Fruit fly (Drosophila melanogaster) whole organism, embryonic: ENCODE data around the gene dbe.

ENCODE experiments used
- ATbp ChIP-seq: fragments of 200-800 bp; sonication (Bioruptor generic); optimal IDR thresholded peaks from 2 replicates; lab custom pipeline; 2017; ENCODE audit warnings: missing biosample characterization, mild to moderate bottlenecking, missing genetic modification characterization, missing genetic modification reagents
- Ada2b ChIP-seq: fragments of 200-800 bp; sonication (Bioruptor generic); IDR thresholded peaks from 2 replicates; pipeline ENCODE4 v1.3.6; 2022; ENCODE audit warnings: missing biosample characterization, missing genetic modification characterization
- Bdp1 ChIP-seq: fragments of 200-800 bp; sonication (Bioruptor generic); optimal IDR thresholded peaks from 3 replicates; lab custom pipeline; 2016; ENCODE audit warnings: missing biosample characterization, missing genetic modification characterization
- Blimp-1 ChIP-seq: fragments of 200-800 bp; sonication (Bioruptor generic); optimal IDR thresholded peaks from 3 replicates; lab custom pipeline; 2018; ENCODE audit warnings: missing biosample characterization, missing genetic modification characterization, mild to moderate bottlenecking, moderate library complexity, missing genetic modification reagents
- CG10147 ChIP-seq: fragments of 200-800 bp; sonication (Bioruptor generic); optimal IDR thresholded peaks from 2 replicates; lab custom pipeline; 2019; ENCODE audit warnings: missing biosample characterization, mild to moderate bottlenecking, missing genetic modification characterization, moderate library complexity
- CG10209 ChIP-seq: fragments of 200-800 bp; sonication (Bioruptor generic); optimal IDR thresholded peaks from 3 replicates; lab custom pipeline; 2017; ENCODE audit warnings: missing biosample characterization, mild to moderate bottlenecking, missing genetic modification characterization, missing genetic modification reagents
- CG1024 ChIP-seq: fragments of 200-800 bp; sonication (Bioruptor generic); IDR thresholded peaks from 2 replicates; pipeline ENCODE4 v1.3.6; 2022; ENCODE audit warnings: missing biosample characterization, missing genetic modification characterization
- CG10267 ChIP-seq: fragments of 200-800 bp; sonication (Bioruptor generic); optimal IDR thresholded peaks from 2 replicates; lab custom pipeline; 2018; ENCODE audit warnings: missing biosample characterization, mild to moderate bottlenecking, missing genetic modification characterization, moderate library complexity
- CG10366 ChIP-seq: fragments of 200-800 bp; sonication (Bioruptor generic); IDR thresholded peaks from 2 replicates; pipeline ENCODE4 v1.3.6; 2022; ENCODE audit warnings: missing biosample characterization, missing genetic modification characterization
- CG10654 ChIP-seq: fragments of 200-800 bp; sonication (Bioruptor generic); optimal IDR thresholded peaks from 2 replicates; lab custom pipeline; 2016; ENCODE audit warnings: missing biosample characterization, missing genetic modification characterization
- CG13123 ChIP-seq: fragments of 200-800 bp; sonication (Bioruptor generic); optimal IDR thresholded peaks from 2 replicates; lab custom pipeline; 2016; ENCODE audit warnings: missing biosample characterization, missing genetic modification characterization
- CG1602 ChIP-seq: fragments of 200-800 bp; sonication (Bioruptor generic); optimal IDR thresholded peaks from 3 replicates; lab custom pipeline; 2016; ENCODE audit warnings: missing biosample characterization, missing genetic modification characterization
- CG1603 ChIP-seq: fragments of 200-800 bp; sonication (Bioruptor generic); optimal IDR thresholded peaks from 2 replicates; lab custom pipeline; 2019; ENCODE audit warnings: missing biosample characterization, mild to moderate bottlenecking, missing genetic modification characterization, moderate library complexity
- CG17328 ChIP-seq: fragments of 200-800 bp; sonication (Bioruptor generic); IDR thresholded peaks from 2 replicates; pipeline ENCODE4 v1.3.6; 2022; ENCODE audit warnings: missing biosample characterization, missing genetic modification characterization
- CG17361 ChIP-seq: fragments of 200-800 bp; sonication (Bioruptor generic); IDR thresholded peaks from 3 replicates; pipeline ENCODE4 v1.3.6; 2022; ENCODE audit warnings: missing biosample characterization, missing genetic modification characterization
- CG2129 ChIP-seq: fragments of 200-800 bp; sonication (Bioruptor generic); IDR thresholded peaks from 2 replicates; pipeline ENCODE4 v1.3.6; 2022; ENCODE audit warnings: missing biosample characterization, missing genetic modification characterization; ENCODE audit not compliant: partially characterized antibody
- CG3838 ChIP-seq: fragments of 200-800 bp; sonication (Bioruptor generic); optimal IDR thresholded peaks from 3 replicates; lab custom pipeline; 2016; ENCODE audit warnings: missing biosample characterization, missing genetic modification characterization
- CG7786 ChIP-seq: fragments of 200-800 bp; sonication (Bioruptor generic); optimal IDR thresholded peaks from 2 replicates; lab custom pipeline; 2016; ENCODE audit warnings: missing biosample characterization, missing genetic modification characterization
- CG7987 ChIP-seq: fragments of 200-800 bp; sonication (Bioruptor generic); optimal IDR thresholded peaks from 2 replicates; lab custom pipeline; 2018; ENCODE audit warnings: missing biosample characterization, mild to moderate bottlenecking, missing genetic modification characterization, moderate library complexity
- CG8290 ChIP-seq, 3 experiments: fragments of 200-800 bp; sonication (Bioruptor generic); optimal IDR thresholded peaks; 2 replicates each; lab custom pipeline; 2016 to 2019; ENCODE audit warnings: missing biosample characterization in 3 of 3, missing genetic modification characterization in 3 of 3, mild to moderate bottlenecking in 2 of 3, moderate library complexity in 1 of 3
- CG9437 ChIP-seq: fragments of 200-800 bp; sonication (Bioruptor generic); optimal IDR thresholded peaks from 2 replicates; lab custom pipeline; 2018; ENCODE audit warnings: missing biosample characterization, mild to moderate bottlenecking, missing genetic modification characterization
- Chrac-16 ChIP-seq: fragments of 200-800 bp; sonication (Bioruptor generic); optimal IDR thresholded peaks from 3 replicates; lab custom pipeline; 2016; ENCODE audit warnings: missing biosample characterization, missing genetic modification characterization
- Dll ChIP-seq: fragments of 200-800 bp; sonication (Bioruptor generic); IDR thresholded peaks from 4 replicates; pipeline ENCODE4 v1.3.6; 2022; ENCODE audit warnings: missing biosample characterization, missing genetic modification characterization; ENCODE audit not compliant: partially characterized antibody
- E2f1 ChIP-seq: fragments of 200-800 bp; sonication (Bioruptor generic); IDR thresholded peaks from 2 replicates; pipeline ENCODE4 v1.3.6; 2022; ENCODE audit warnings: missing biosample characterization, missing genetic modification characterization
- E2f2 ChIP-seq: fragments of 200-800 bp; sonication (Bioruptor generic); IDR thresholded peaks from 2 replicates; pipeline ENCODE4 v1.3.6; 2022; ENCODE audit warnings: missing biosample characterization, missing genetic modification characterization
- Meics ChIP-seq: fragments of 200-800 bp; sonication (Bioruptor generic); optimal IDR thresholded peaks from 2 replicates; lab custom pipeline; 2017; ENCODE audit warnings: missing biosample characterization, mild to moderate bottlenecking, missing genetic modification characterization
- NC2α ChIP-seq: fragments of 200-800 bp; sonication (Bioruptor generic); optimal IDR thresholded peaks from 2 replicates; lab custom pipeline; 2016; ENCODE audit warnings: missing biosample characterization, missing genetic modification characterization
- Opbp ChIP-seq: fragments of 200-800 bp; sonication (Bioruptor generic); IDR thresholded peaks from 3 replicates; pipeline ENCODE4 v1.3.6; 2022; ENCODE audit warnings: missing biosample characterization, missing genetic modification characterization; ENCODE audit not compliant: partially characterized antibody
- Sox102F ChIP-seq: fragments of 200-800 bp; sonication (Bioruptor generic); optimal IDR thresholded peaks from 2 replicates; lab custom pipeline; 2018; ENCODE audit warnings: missing biosample characterization, mild to moderate bottlenecking, missing genetic modification characterization, moderate library complexity
- Taf1 ChIP-seq: fragments of 200-800 bp; sonication (Bioruptor generic); IDR thresholded peaks from 2 replicates; pipeline ENCODE4 v1.3.6; 2022; ENCODE audit warnings: missing biosample characterization, missing genetic modification characterization
- Vsx1 ChIP-seq: fragments of 200-800 bp; sonication (Bioruptor generic); optimal IDR thresholded peaks from 2 replicates; lab custom pipeline; 2017; ENCODE audit warnings: missing biosample characterization, mild to moderate bottlenecking, missing genetic modification characterization, missing genetic modification reagents
- aop ChIP-seq: fragments of 200-800 bp; sonication (Bioruptor generic); IDR thresholded peaks from 2 replicates; pipeline ENCODE4 v1.3.6; 2022; ENCODE audit warnings: missing biosample characterization, missing genetic modification characterization
- chm ChIP-seq: fragments of 200-800 bp; sonication (Bioruptor generic); IDR thresholded peaks from 2 replicates; pipeline ENCODE4 v1.3.6; 2022; ENCODE audit warnings: missing biosample characterization, missing genetic modification characterization
- dmrt11E ChIP-seq: fragments of 200-800 bp; sonication (Bioruptor generic); optimal IDR thresholded peaks from 3 replicates; lab custom pipeline; 2018; ENCODE audit warnings: missing biosample characterization, mild to moderate bottlenecking, missing genetic modification characterization, moderate library complexity
- dpn ChIP-seq, 2 experiments: fragments of 200-800 bp; sonication (Bioruptor generic); optimal IDR thresholded peaks; 3 replicates each; lab custom pipeline; 2016; ENCODE audit warnings: missing biosample characterization in 2 of 2, missing genetic modification characterization in 2 of 2
- dysf ChIP-seq: fragments of 200-800 bp; sonication (Bioruptor generic); IDR thresholded peaks from 3 replicates; pipeline ENCODE4 v1.3.6; 2022; ENCODE audit warnings: missing biosample characterization, missing genetic modification characterization
- grn ChIP-seq: fragments of 200-800 bp; sonication (Bioruptor generic); optimal IDR thresholded peaks from 3 replicates; lab custom pipeline; 2017; ENCODE audit warnings: missing biosample characterization, missing genetic modification characterization
- gsb ChIP-seq: fragments of 200-800 bp; sonication (Bioruptor generic); IDR thresholded peaks from 2 replicates; pipeline ENCODE4 v1.3.6; 2022; ENCODE audit warnings: missing biosample characterization, missing genetic modification characterization
- ind ChIP-seq: fragments of 200-800 bp; sonication (Bioruptor generic); optimal IDR thresholded peaks from 3 replicates; lab custom pipeline; 2016; ENCODE audit warnings: missing biosample characterization, missing genetic modification characterization
- jigr1 ChIP-seq: fragments of 200-800 bp; sonication (Bioruptor generic); IDR thresholded peaks from 3 replicates; pipeline ENCODE4 v1.3.6; 2022; ENCODE audit warnings: missing biosample characterization, missing genetic modification characterization
- ken ChIP-seq: fragments of 200-800 bp; sonication (Bioruptor generic); IDR thresholded peaks from 3 replicates; pipeline ENCODE4 v1.3.6; 2022; ENCODE audit warnings: missing biosample characterization, missing genetic modification characterization
- otp ChIP-seq: fragments of 200-800 bp; sonication (Bioruptor generic); IDR thresholded peaks from 3 replicates; pipeline ENCODE4, ENCODE4 v1.3.6; 2022; ENCODE audit warnings: missing biosample characterization, missing genetic modification characterization
- pita ChIP-seq: fragments of 200-800 bp; sonication (Bioruptor generic); optimal IDR thresholded peaks from 2 replicates; lab custom pipeline; 2017; ENCODE audit warnings: missing biosample characterization, mild to moderate bottlenecking, missing genetic modification characterization
- prd ChIP-seq, 3 experiments: fragments of >200 bp in 2 of 3; fragments of 200-800 bp in 1 of 3; sonication (Bioruptor generic) in 1 of 3; optimal IDR thresholded peaks in 2 of 3; IDR thresholded peaks in 1 of 3; 2 replicates in 2 of 3; 3 replicates in 1 of 3; pipeline versions ENCODE4 v1.3.6 to Lab custom; 2017 to 2022; ENCODE audit warnings: missing biosample characterization in 1 of 3, missing genetic modification characterization in 1 of 3
- run ChIP-seq: fragments of 200-800 bp; sonication (Bioruptor generic); optimal IDR thresholded peaks from 3 replicates; lab custom pipeline; 2018; ENCODE audit warnings: missing biosample characterization, mild to moderate bottlenecking, missing genetic modification characterization
- seq ChIP-seq: fragments of 200-800 bp; sonication (Bioruptor generic); IDR thresholded peaks from 2 replicates; pipeline ENCODE4 v1.3.6; 2022; ENCODE audit warnings: missing biosample characterization, missing genetic modification characterization
- sna ChIP-seq: fragments of 200-800 bp; sonication (Bioruptor generic); IDR thresholded peaks from 2 replicates; pipeline ENCODE4 v1.3.6; 2022; ENCODE audit warnings: missing biosample characterization, missing genetic modification characterization; ENCODE audit not compliant: partially characterized antibody
- tin ChIP-seq: fragments of 200-800 bp; sonication (Bioruptor generic); optimal IDR thresholded peaks from 3 replicates; lab custom pipeline; 2016; ENCODE audit warnings: missing biosample characterization, missing genetic modification characterization
- trh ChIP-seq: fragments of 200-800 bp; sonication (Bioruptor generic); optimal IDR thresholded peaks from 2 replicates; lab custom pipeline; 2016; ENCODE audit warnings: missing biosample characterization, missing genetic modification characterization
- vfl ChIP-seq: fragments of 200-800 bp; sonication (Bioruptor generic); optimal IDR thresholded peaks from 2 replicates; lab custom pipeline; 2016; ENCODE audit warnings: missing biosample characterization, missing genetic modification characterization

Gene dbe

dm6 chr2L:837989-838388 is 31.7 kb downstream of the dbe start (continued):
- TF ChIP-seq pita (GFP tag; lab: Kevin White, UChicago) (no peak), CG9437 (GFP tag; lab: Kevin White, UChicago) (peak; percentile 10), CG17361 (GFP tag; lab: Robert Waterston, UW) (no peak), Meics (GFP tag; lab: Kevin White, UChicago) (no peak), otp (GFP tag; lab: Robert Waterston, UW) (peak; percentile 58; the same call in 1 of the 3 replicates), dysf (GFP tag; lab: Robert Waterston, UW) (0 out of 3 replicates have a peak, but pooled peaks have one; percentile 13), CG7987 (no peak), NC2α (GFP tag; lab: Kevin White, UChicago) (no peak), E2f2 (peak; percentile 39; the same call in 1 of the 2 replicates), sna (no peak), vfl (no peak), CG7786 (peak; percentile 46), CG1603 (tag; lab: Kevin White, UChicago) (peak; percentile 80), ind (no peak), CG10366 (GFP tag; lab: Robert Waterston, UW) (0 out of 2 replicates have a peak, but pooled peaks have one; percentile 14), CG1024 (peak; percentile 67), aop (GFP tag; lab: Robert Waterston, UW) (no peak), prd (optimal IDR thresholded peaks at IDR 0.05; lab: Kevin White, UChicago) (no peak), prd (GFP tag; IDR thresholded peaks at IDR 0.05; lab: Robert Waterston, UW) (peak; percentile 29; the same call in 1 of the 3 replicates), CG2129 (GFP tag; lab: Robert Waterston, UW) (no peak), Blimp-1 (GFP tag; lab: Kevin White, UChicago) (peak; percentile 6), chm (no peak), Dll (GFP tag; lab: Robert Waterston, UW) (no peak), CG13123 (GFP tag; lab: Kevin White, UChicago) (no peak), dmrt11E (peak; percentile 8), trh (GFP tag; lab: Kevin White, UChicago) (no peak), Ada2b (GFP tag; lab: Robert Waterston, UW) (no peak), gsb (GFP tag; lab: Robert Waterston, UW) (no peak), ken (no peak), CG3838 (GFP tag; lab: Kevin White, UChicago) (no peak), CG10654 (GFP tag; lab: Kevin White, UChicago) (no peak), CG10209 (GFP tag; lab: Kevin White, UChicago) (no peak), Chrac-16 (peak; percentile 58), seq (GFP tag; lab: Robert Waterston, UW) (peak; percentile 39; the same call in 1 of the 2 replicates), CG8290 (GFP tag; optimal IDR thresholded peaks at IDR 0.05; lab: Kevin White, UChicago) (no peak), CG8290 (tag; optimal IDR thresholded peaks at IDR 0.05; lab: Kevin White, UChicago) (no peak), run (tag; lab: Kevin White, UChicago) (no peak), Opbp (GFP tag; lab: Robert Waterston, UW) (no peak), E2f1 (no peak), Sox102F (GFP tag; lab: Kevin White, UChicago) (peak; percentile 67), CG17328 (GFP tag; lab: Robert Waterston, UW) (peak; percentile 66), jigr1 (GFP tag; lab: Robert Waterston, UW) (no peak), Bdp1 (GFP tag; lab: Kevin White, UChicago) (peak; percentile 26), CG1602 (GFP tag; lab: Kevin White, UChicago) (peak; percentile 56), Taf1 (GFP tag; lab: Robert Waterston, UW) (no peak), ATbp (GFP tag; lab: Kevin White, UChicago) (peak; percentile 38), grn (GFP tag; lab: Kevin White, UChicago) (no peak), CG10147 (no peak), tin (peak; percentile 27), CG10267 (peak; percentile 5), Vsx1 (GFP tag; lab: Kevin White, UChicago) (no peak), dpn (GFP tag; optimal IDR thresholded peaks at IDR 0.05; lab: Kevin White, UChicago) (peak in 1 of 2 experiments; percentile 27)
